Worm (Caenorhabditis elegans) whole organism, L1 larva: ENCODE measurements around the gene F31F7.1.
A peak's percentile ranks its signal among the peaks of the same experiment; 100 is the strongest.

Experiments
- C04F5.9 ChIP-seq: sonication (generic microtip); optimal IDR thresholded peaks from 2 replicates; lab custom pipeline; 2016; ENCODE audit warnings: missing genetic modification characterization, missing compliant biosample characterization
- F16B12.6 ChIP-seq: fragments of 150-350 bp; optimal IDR thresholded peaks from 2 replicates; lab custom pipeline; 2014; ENCODE audit warnings: missing biosample characterization, missing genetic modification characterization
- Y116A8C.19 ChIP-seq: sonication (generic microtip); optimal IDR thresholded peaks from 2 replicates; lab custom pipeline; 2016; ENCODE audit warnings: missing compliant biosample characterization, missing genetic modification characterization, borderline replicate concordance
- aha-1 ChIP-seq: fragments of 150-350 bp; optimal IDR thresholded peaks from 2 replicates; lab custom pipeline; 2014; ENCODE audit warnings: missing biosample characterization, missing genetic modification characterization
- alr-1 ChIP-seq: fragments of 200-800 bp; sonication (Bioruptor generic); optimal IDR thresholded peaks from 2 replicates; lab custom pipeline; 2018; ENCODE audit warnings: borderline replicate concordance, mild to moderate bottlenecking, missing genetic modification characterization, missing compliant biosample characterization
- aly-2 ChIP-seq: fragments of 150-350 bp; optimal IDR thresholded peaks from 2 replicates; lab custom pipeline; 2014; ENCODE audit warnings: missing biosample characterization, missing genetic modification characterization
- blmp-1 ChIP-seq: fragments of 150-350 bp; optimal IDR thresholded peaks from 2 replicates; lab custom pipeline; 2014; ENCODE audit warnings: missing biosample characterization, missing genetic modification characterization
- ceh-90 ChIP-seq: sonication (generic microtip); optimal IDR thresholded peaks from 2 replicates; lab custom pipeline; 2016; ENCODE audit warnings: missing genetic modification characterization, missing compliant biosample characterization
- ces-1 ChIP-seq: fragments of 150-350 bp; optimal IDR thresholded peaks from 2 replicates; lab custom pipeline; 2014; ENCODE audit warnings: missing biosample characterization, missing genetic modification reagents, missing genetic modification characterization
- dsc-1 ChIP-seq: sonication (generic microtip); optimal IDR thresholded peaks from 2 replicates; lab custom pipeline; 2016; ENCODE audit warnings: mild to moderate bottlenecking, missing genetic modification characterization, missing compliant biosample characterization
- efl-1 ChIP-seq, 4 experiments: fragments of 150-350 bp; optimal IDR thresholded peaks in 3 of 4; peaks in 1 of 4; 1 replicate in 1 of 4; 2 replicates in 3 of 4; lab custom pipeline; 2014; ENCODE audit warnings: missing biosample characterization in 2 of 4, missing genetic modification characterization in 2 of 4, missing genetic modification reagents in 2 of 4
- egl-27 ChIP-seq, 2 experiments: fragments of 150-350 bp in 1 of 2; sonication (generic microtip); optimal IDR thresholded peaks; 3 replicates each; lab custom pipeline; 2017 to 2018; ENCODE audit warnings: missing biosample characterization in 2 of 2, missing genetic modification characterization in 2 of 2, missing genetic modification reagents in 2 of 2
- ets-5 ChIP-seq: fragments of 200-800 bp; sonication (Bioruptor generic); IDR thresholded peaks from 2 replicates; pipeline ENCODE4 v1.3.6; 2022; ENCODE audit warnings: missing genetic modification characterization, missing compliant biosample characterization
- fos-1 ChIP-seq: fragments of 150-350 bp; optimal IDR thresholded peaks from 2 replicates; lab custom pipeline; 2014; ENCODE audit warnings: missing biosample characterization, missing genetic modification characterization
- grh-1 ChIP-seq: fragments of 200-800 bp; sonication (Bioruptor generic); IDR thresholded peaks from 2 replicates; pipeline ENCODE4 v1.3.6; 2022; ENCODE audit warnings: missing genetic modification reagents, missing genetic modification characterization, missing compliant biosample characterization
- hlh-17 ChIP-seq: fragments of 200-800 bp; sonication (Bioruptor generic); optimal IDR thresholded peaks from 2 replicates; lab custom pipeline; 2018; ENCODE audit warnings: missing genetic modification characterization, mild to moderate bottlenecking, missing compliant biosample characterization, moderate library complexity, borderline replicate concordance
- hlh-4 ChIP-seq: sonication (generic microtip); optimal IDR thresholded peaks from 2 replicates; lab custom pipeline; 2016; ENCODE audit warnings: mild to moderate bottlenecking, missing genetic modification characterization, missing compliant biosample characterization
- hpl-2 ChIP-seq: fragments of 150-350 bp; optimal IDR thresholded peaks from 2 replicates; lab custom pipeline; 2014; ENCODE audit warnings: missing biosample characterization, missing genetic modification reagents, missing genetic modification characterization
- irx-1 ChIP-seq: sonication (generic microtip); optimal IDR thresholded peaks from 2 replicates; lab custom pipeline; 2016; ENCODE audit warnings: missing genetic modification characterization, missing compliant biosample characterization
- jun-1 ChIP-seq: fragments of 150-350 bp; optimal IDR thresholded peaks from 2 replicates; lab custom pipeline; 2014; ENCODE audit warnings: missing biosample characterization, missing genetic modification reagents, missing genetic modification characterization
- lin-13 ChIP-seq: fragments of 150-350 bp; optimal IDR thresholded peaks from 2 replicates; lab custom pipeline; 2014; ENCODE audit warnings: missing biosample characterization, missing genetic modification reagents, missing genetic modification characterization
- lin-15B ChIP-seq: fragments of 150-350 bp; sonication (generic microtip); optimal IDR thresholded peaks from 3 replicates; lab custom pipeline; 2014; ENCODE audit warnings: missing biosample characterization, missing genetic modification characterization
- lin-35 ChIP-seq, 2 experiments: fragments of 150-350 bp; optimal IDR thresholded peaks; 2 replicates each; lab custom pipeline; 2014; ENCODE audit warnings: missing biosample characterization in 2 of 2, missing genetic modification characterization in 2 of 2, missing genetic modification reagents in 2 of 2
- lir-3 ChIP-seq: sonication (generic microtip); optimal IDR thresholded peaks from 2 replicates; lab custom pipeline; 2016; ENCODE audit warnings: mild to moderate bottlenecking, missing genetic modification characterization, moderate library complexity, missing compliant biosample characterization; ENCODE audit not compliant: poor library complexity
- lsy-2 ChIP-seq, 2 experiments: fragments of 150-350 bp; optimal IDR thresholded peaks; 2 replicates each; lab custom pipeline; 2014; ENCODE audit warnings: missing biosample characterization in 2 of 2, missing genetic modification characterization in 2 of 2
- mab-9 ChIP-seq: fragments of 200-800 bp; sonication (Bioruptor generic); IDR thresholded peaks from 2 replicates; pipeline ENCODE4 v1.3.6; 2022; ENCODE audit warnings: missing genetic modification reagents, missing genetic modification characterization, missing compliant biosample characterization
- mdl-1 ChIP-seq, 2 experiments: fragments of 150-350 bp; optimal IDR thresholded peaks; 2 replicates each; lab custom pipeline; 2014 to 2017; ENCODE audit warnings: missing biosample characterization in 2 of 2, missing genetic modification characterization in 2 of 2, inconsistent platforms in 1 of 2
- mef-2 ChIP-seq: fragments of 150-350 bp; optimal IDR thresholded peaks from 2 replicates; lab custom pipeline; 2014; ENCODE audit warnings: missing biosample characterization, missing genetic modification characterization
- mep-1 ChIP-seq: fragments of 150-350 bp; optimal IDR thresholded peaks from 2 replicates; lab custom pipeline; 2014; ENCODE audit warnings: missing biosample characterization, missing genetic modification characterization
- nhr-11 ChIP-seq: fragments of 150-350 bp; optimal IDR thresholded peaks from 2 replicates; lab custom pipeline; 2014; ENCODE audit warnings: missing biosample characterization, missing genetic modification characterization
- nhr-12 ChIP-seq: sonication (generic microtip); optimal IDR thresholded peaks from 2 replicates; lab custom pipeline; 2017; ENCODE audit warnings: missing biosample characterization, missing genetic modification characterization
- nhr-19 ChIP-seq: fragments of 200-800 bp; sonication (Bioruptor generic); conservative IDR thresholded peaks from 2 replicates; pipeline ENCODE4 v1.3.6; 2022; ENCODE audit warnings: missing genetic modification characterization, missing compliant biosample characterization
- nhr-28 ChIP-seq: fragments of 150-350 bp; optimal IDR thresholded peaks from 2 replicates; lab custom pipeline; 2014; ENCODE audit warnings: missing biosample characterization, missing genetic modification characterization
- nhr-71 ChIP-seq: sonication (generic microtip); optimal IDR thresholded peaks from 2 replicates; lab custom pipeline; 2016; ENCODE audit warnings: mild to moderate bottlenecking, missing genetic modification characterization, moderate library complexity, missing compliant biosample characterization
- nhr-76 ChIP-seq: sonication (generic microtip); optimal IDR thresholded peaks from 2 replicates; lab custom pipeline; 2017; ENCODE audit warnings: missing biosample characterization, missing genetic modification characterization
- nhr-77 ChIP-seq: fragments of 150-350 bp; optimal IDR thresholded peaks from 2 replicates; lab custom pipeline; 2014; ENCODE audit warnings: missing biosample characterization, missing genetic modification characterization
- nhr-84 ChIP-seq: sonication (generic microtip); optimal IDR thresholded peaks from 2 replicates; lab custom pipeline; 2017; ENCODE audit warnings: missing biosample characterization, missing genetic modification characterization
- nhr-85 ChIP-seq: sonication (generic microtip); peaks from one replicate; lab custom pipeline; 2016; ENCODE audit warnings: missing genetic modification characterization, inconsistent platforms, missing compliant biosample characterization
- nhr-90 ChIP-seq: sonication (generic microtip); optimal IDR thresholded peaks from 2 replicates; lab custom pipeline; 2016; ENCODE audit warnings: mild to moderate bottlenecking, missing genetic modification characterization, missing compliant biosample characterization; ENCODE audit not compliant: poor library complexity
- pag-3 ChIP-seq: sonication (generic microtip); optimal IDR thresholded peaks from 2 replicates; lab custom pipeline; 2017; ENCODE audit warnings: missing genetic modification characterization, mild to moderate bottlenecking, missing compliant biosample characterization, antibody characterized with exemption, borderline replicate concordance; ENCODE audit not compliant: insufficient read depth
- pqm-1 ChIP-seq: sonication (generic microtip); optimal IDR thresholded peaks from 3 replicates; lab custom pipeline; 2017; ENCODE audit warnings: missing biosample characterization, missing genetic modification characterization
- sptf-1 ChIP-seq: fragments of 150-350 bp; optimal IDR thresholded peaks from 2 replicates; lab custom pipeline; 2014; ENCODE audit warnings: missing biosample characterization, missing genetic modification characterization
- sup-37 ChIP-seq: fragments of 200-800 bp; sonication (Bioruptor generic); optimal IDR thresholded peaks from 2 replicates; lab custom pipeline; 2018; ENCODE audit warnings: mild to moderate bottlenecking, missing genetic modification characterization, missing compliant biosample characterization
- tbx-2 ChIP-seq: sonication (generic microtip); optimal IDR thresholded peaks from 2 replicates; lab custom pipeline; 2016; ENCODE audit warnings: missing genetic modification characterization, missing compliant biosample characterization
- tlp-1 ChIP-seq: fragments of 150-350 bp; optimal IDR thresholded peaks from 2 replicates; lab custom pipeline; 2014; ENCODE audit warnings: missing biosample characterization, missing genetic modification characterization
- unc-62 ChIP-seq: fragments of 150-350 bp; optimal IDR thresholded peaks from 2 replicates; lab custom pipeline; 2014; ENCODE audit warnings: missing biosample characterization, missing genetic modification reagents, missing genetic modification characterization
- unc-86 ChIP-seq: sonication (generic microtip); optimal IDR thresholded peaks from 2 replicates; lab custom pipeline; 2016; ENCODE audit warnings: missing genetic modification characterization, missing compliant biosample characterization
- vab-15 ChIP-seq: sonication (generic microtip); optimal IDR thresholded peaks from 2 replicates; lab custom pipeline; 2017; ENCODE audit warnings: missing genotype, mild to moderate bottlenecking, missing genetic modification characterization, missing compliant biosample characterization
- xbp-1 ChIP-seq: sonication (generic microtip); optimal IDR thresholded peaks from 2 replicates; lab custom pipeline; 2016; ENCODE audit warnings: missing genetic modification characterization, missing compliant biosample characterization
- zag-1 ChIP-seq: fragments of 150-350 bp; optimal IDR thresholded peaks from 2 replicates; lab custom pipeline; 2014; ENCODE audit warnings: missing biosample characterization, missing genetic modification characterization
- zip-4 ChIP-seq: fragments of 200-800 bp; sonication (Bioruptor generic); optimal IDR thresholded peaks from 2 replicates; lab custom pipeline; 2018; ENCODE audit warnings: mild to moderate bottlenecking, missing genetic modification characterization, moderate library complexity, missing compliant biosample characterization
- ztf-4 ChIP-seq: fragments of 150-350 bp; optimal IDR thresholded peaks from 2 replicates; lab custom pipeline; 2014; ENCODE audit warnings: missing biosample characterization, missing genetic modification characterization

The F31F7.1 gene

ce11 chrV:6238347-6238746 lies 37.9 kb upstream of the F31F7.1 start (continued):
- no peak for TF ChIP-seq zip-4

ce11 chrV:6239855-6240254 lies 36.4 kb upstream of the F31F7.1 start:
- TF ChIP-seq ztf-4 (tag; lab: Kevin White, UChicago) (no peak), unc-62 (no peak), nhr-90 (peak; percentile 34), nhr-71 (tag; lab: Kevin White, UChicago) (peak; percentile 75), dsc-1 (peak; percentile 43), nhr-84 (tag; lab: Kevin White, UChicago) (no peak), unc-86 (tag; lab: Kevin White, UChicago) (no peak), nhr-28 (tag; lab: Kevin White, UChicago) (no peak), egl-27 (tag; optimal IDR thresholded peaks at IDR 0.05; lab: Kevin White, UChicago) (no peak), ets-5 (no peak), hpl-2 (GFP tag; lab: Kevin White, UChicago) (no peak), Y116A8C.19 (tag; lab: Kevin White, UChicago) (no peak), nhr-12 (tag; lab: Kevin White, UChicago) (no peak), nhr-11 (tag; lab: Kevin White, UChicago) (no peak), nhr-76 (tag; lab: Kevin White, UChicago) (no peak), aha-1 (tag; lab: Kevin White, UChicago) (no peak), lsy-2 (tag; optimal IDR thresholded peaks at IDR 0.05; lab: Kevin White, UChicago) (peak in 1 of 2 experiments; percentile 46), ces-1 (GFP tag; lab: Kevin White, UChicago) (no peak), F16B12.6 (tag; lab: Kevin White, UChicago) (no peak), mdl-1 (tag; optimal IDR thresholded peaks at IDR 0.05; lab: Kevin White, UChicago) (peak in 1 of 2 experiments; percentile 54), lin-15B (tag; lab: Kevin White, UChicago) (no peak), mef-2 (tag; lab: Kevin White, UChicago) (no peak), nhr-77 (no peak), ceh-90 (tag; lab: Kevin White, UChicago) (no peak), C04F5.9 (tag; lab: Kevin White, UChicago) (no peak), aly-2 (tag; lab: Kevin White, UChicago) (no peak), sup-37 (GFP tag; lab: Kevin White, UChicago) (no peak), grh-1 (GFP tag; lab: Robert Waterston, UW) (peak; percentile 55), xbp-1 (tag; lab: Kevin White, UChicago) (peak; percentile 11), irx-1 (tag; lab: Kevin White, UChicago) (no peak), zag-1 (tag; lab: Kevin White, UChicago) (no peak), mab-9 (GFP tag; lab: Robert Waterston, UW) (no peak), hlh-4 (tag; lab: Kevin White, UChicago) (no peak), pqm-1 (tag; lab: Kevin White, UChicago) (no peak), pag-3 (tag; lab: Kevin White, UChicago) (no peak), tbx-2 (peak; percentile 38), mep-1 (tag; lab: Kevin White, UChicago) (peak; percentile 19), alr-1 (tag; lab: Kevin White, UChicago) (no peak), nhr-85 (tag; lab: Kevin White, UChicago) (peak; percentile 97), tlp-1 (no peak), nhr-19 (GFP tag; lab: Robert Waterston, UW) (peak; percentile 33), lin-13 (GFP tag; lab: Kevin White, UChicago) (no peak), lir-3 (tag; lab: Kevin White, UChicago) (no peak), blmp-1 (tag; lab: Kevin White, UChicago) (peak; percentile 95), lin-35 (GFP tag; optimal IDR thresholded peaks at IDR 0.05; lab: Kevin White, UChicago) (peak in 1 of 2 experiments; percentile 52), hlh-17 (GFP tag; lab: Kevin White, UChicago) (no peak), efl-1 (optimal IDR thresholded peaks at IDR 0.05; lab: Kevin White, UChicago) (peak in 1 of 2 experiments; percentile 0), efl-1 (GFP tag; optimal IDR thresholded peaks at IDR 0.05 in 1 of 2; lab: Kevin White, UChicago) (peak in 1 of 2 experiments; percentile 93), jun-1 (tag; lab: Kevin White, UChicago) (peak; percentile 45), vab-15 (no peak), sptf-1 (tag; lab: Kevin White, UChicago) (no peak), fos-1 (no peak)
